Worm (Caenorhabditis elegans) whole organism, midembryonic: ENCODE results near the gene cdd-1.

Experiments used
- T22C8.4 ChIP-seq: fragments of 200-800 bp; sonication (Bioruptor generic); IDR thresholded peaks from 2 replicates; pipeline ENCODE4 v1.3.6; 2022; ENCODE audit warnings: missing genetic modification characterization, missing compliant biosample characterization
- cog-1 ChIP-seq: sonication (generic microtip); optimal IDR thresholded peaks from 2 replicates; lab custom pipeline; 2016; ENCODE audit warnings: missing genetic modification characterization, missing compliant biosample characterization
- flt-1 ChIP-seq: fragments of 200-800 bp; sonication (Bioruptor generic); IDR thresholded peaks from 2 replicates; pipeline ENCODE4 v1.3.6; 2022; ENCODE audit warnings: missing genetic modification characterization, missing compliant biosample characterization
- klf-2 ChIP-seq: fragments of 200-800 bp; sonication (Bioruptor generic); conservative IDR thresholded peaks from 2 replicates; pipeline ENCODE4 v1.3.6; 2022; ENCODE audit warnings: missing genetic modification reagents, missing genetic modification characterization, missing compliant biosample characterization
- med-1 ChIP-seq: sonication (generic microtip); optimal IDR thresholded peaks from 2 replicates; lab custom pipeline; 2017; ENCODE audit warnings: missing genetic modification characterization, mild to moderate bottlenecking, missing compliant biosample characterization, antibody characterized with exemption, missing genetic modification reagents; ENCODE audit not compliant: insufficient read depth
- ref-1 ChIP-seq: fragments of 200-800 bp; sonication (Bioruptor generic); conservative IDR thresholded peaks from 2 replicates; pipeline ENCODE4 v1.3.6; 2022; ENCODE audit warnings: missing genetic modification reagents, missing genetic modification characterization, missing compliant biosample characterization
- tab-1 ChIP-seq: fragments of 200-800 bp; sonication (Bioruptor generic); IDR thresholded peaks from 2 replicates; pipeline ENCODE4 v1.3.6; 2022; ENCODE audit warnings: missing genetic modification characterization, missing compliant biosample characterization
- ztf-23 ChIP-seq: fragments of 200-800 bp; sonication (Bioruptor generic); IDR thresholded peaks from 2 replicates; pipeline ENCODE4 v1.3.6; 2022; ENCODE audit warnings: missing genetic modification reagents, missing genetic modification characterization, missing compliant biosample characterization
- ztf-29 ChIP-seq: fragments of 200-800 bp; sonication (Bioruptor generic); IDR thresholded peaks from 2 replicates; pipeline ENCODE4 v1.3.6; 2022; ENCODE audit warnings: missing genetic modification reagents, missing genetic modification characterization, missing compliant biosample characterization

The cdd-1 gene

DNA sequence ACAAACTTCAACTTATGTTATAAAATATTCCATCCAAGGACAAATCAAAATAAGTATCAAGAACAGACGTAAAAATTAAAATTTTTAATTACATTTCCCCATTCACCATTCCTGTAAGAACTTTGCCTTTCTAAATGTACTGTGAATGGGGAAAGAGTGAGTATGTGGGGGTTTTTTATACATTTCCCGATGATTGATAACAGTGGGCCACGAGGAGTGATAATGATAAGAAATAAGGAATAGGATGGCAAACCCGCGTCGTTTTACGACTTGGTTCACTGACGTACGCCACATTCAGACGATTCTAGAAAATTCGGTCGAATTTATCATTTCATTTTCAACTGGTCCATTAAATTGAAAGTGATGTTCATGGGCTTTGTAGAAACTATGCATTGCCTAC, at the start of gene cdd-1:
cdd-1 (minus strand) TSS at position 151 of the 400 bp plus-strand sequence.
- TF ChIP-seq ztf-29, result no peak
- TF ChIP-seq med-1 (GFP tag; lab: Kevin White, UChicago), result no peak
- no peak for TF ChIP-seq klf-2 (GFP tag; lab: Robert Waterston, UW)
- TF ChIP-seq ztf-23 (GFP tag; lab: Robert Waterston, UW), result no peak
- TF ChIP-seq cog-1, result no peak
- TF ChIP-seq flt-1 (GFP tag; lab: Robert Waterston, UW), result no peak
- no peak for TF ChIP-seq tab-1 (GFP tag; lab: Robert Waterston, UW)
- no peak for TF ChIP-seq T22C8.4 (GFP tag; lab: Robert Waterston, UW)

DNA sequence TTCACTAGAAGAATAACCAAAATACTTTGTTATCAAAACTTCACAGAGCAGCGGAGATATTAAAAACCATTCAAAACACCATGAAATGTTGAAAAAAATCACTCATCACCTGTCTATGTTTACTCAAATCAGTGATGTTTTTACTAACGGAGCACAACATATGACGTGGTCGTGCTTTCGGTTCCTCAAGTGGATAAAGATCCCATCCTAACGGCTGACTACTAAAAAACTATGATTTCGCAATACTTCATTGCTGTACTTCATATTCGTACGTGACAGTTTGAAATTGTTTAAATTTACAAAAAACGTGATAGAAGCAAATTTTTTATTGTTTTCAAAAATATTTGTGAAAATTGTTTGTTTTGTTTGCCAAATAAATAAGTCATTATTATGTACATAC, 46.7 kb upstream of the cdd-1 start:
- no peak for TF ChIP-seq ztf-29
- no peak for TF ChIP-seq ref-1
- no peak for TF ChIP-seq med-1 (GFP tag; lab: Kevin White, UChicago)
- TF ChIP-seq ztf-23 (GFP tag; lab: Robert Waterston, UW), result no peak
- no peak for TF ChIP-seq klf-2 (GFP tag; lab: Robert Waterston, UW)
- no peak for TF ChIP-seq flt-1 (GFP tag; lab: Robert Waterston, UW)
- TF ChIP-seq T22C8.4 (GFP tag; lab: Robert Waterston, UW), result no peak
- no peak for TF ChIP-seq cog-1
- TF ChIP-seq tab-1 (GFP tag; lab: Robert Waterston, UW), result no peak

DNA sequence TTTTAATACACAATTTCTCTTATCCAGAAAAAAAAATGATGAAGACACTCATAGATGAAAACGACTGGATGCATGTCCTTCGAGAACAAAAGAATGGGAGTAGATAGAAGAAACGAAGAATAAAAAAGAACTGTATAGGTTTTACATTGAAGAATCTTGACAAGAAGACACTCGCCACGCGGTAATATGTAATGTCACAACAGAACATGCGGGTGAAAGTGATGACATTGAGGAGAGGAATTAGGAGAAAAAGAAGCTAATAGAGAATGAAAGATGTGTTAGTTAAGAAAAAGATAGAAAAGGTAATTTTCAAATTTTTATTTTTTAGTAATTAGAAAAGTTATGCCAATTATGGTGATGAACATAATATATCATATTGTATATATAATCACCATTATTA, 44.5 kb upstream of the cdd-1 start:
- TF ChIP-seq T22C8.4 (GFP tag; lab: Robert Waterston, UW), result no peak
- no peak for TF ChIP-seq ztf-29
- TF ChIP-seq klf-2 (GFP tag; lab: Robert Waterston, UW), result no peak
- no peak for TF ChIP-seq med-1 (GFP tag; lab: Kevin White, UChicago)
- no peak for TF ChIP-seq ztf-23 (GFP tag; lab: Robert Waterston, UW)
- TF ChIP-seq flt-1 (GFP tag; lab: Robert Waterston, UW), result no peak
- TF ChIP-seq tab-1 (GFP tag; lab: Robert Waterston, UW), result no peak
- TF ChIP-seq ref-1, result no peak
- TF ChIP-seq cog-1, result no peak

DNA sequence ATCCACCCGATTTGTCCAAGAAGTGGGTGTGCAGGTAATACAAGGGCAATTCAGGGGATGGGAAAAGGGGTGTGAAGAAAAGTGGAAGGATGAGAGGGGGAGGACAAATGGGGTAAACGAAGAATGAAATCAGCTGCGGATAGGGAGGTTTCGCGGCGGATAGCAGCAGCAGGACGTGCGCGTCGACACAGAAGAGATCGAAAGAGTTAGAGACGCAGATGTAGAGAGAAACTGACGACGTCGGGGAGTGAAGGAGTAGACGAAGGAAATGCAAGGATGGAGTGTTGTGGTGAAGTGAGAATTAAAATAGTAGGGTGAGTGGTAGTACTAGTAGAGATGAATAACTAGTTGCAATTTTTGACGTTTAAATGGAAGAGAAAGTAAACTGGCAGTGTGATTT, 41.3 kb upstream of the cdd-1 start, which contains the start of gene M60.6:
M60.6 (minus strand) TSS at position 166 of the 400 bp plus-strand sequence.
- no peak for TF ChIP-seq cog-1
- TF ChIP-seq med-1 (GFP tag; lab: Kevin White, UChicago), result no peak

DNA sequence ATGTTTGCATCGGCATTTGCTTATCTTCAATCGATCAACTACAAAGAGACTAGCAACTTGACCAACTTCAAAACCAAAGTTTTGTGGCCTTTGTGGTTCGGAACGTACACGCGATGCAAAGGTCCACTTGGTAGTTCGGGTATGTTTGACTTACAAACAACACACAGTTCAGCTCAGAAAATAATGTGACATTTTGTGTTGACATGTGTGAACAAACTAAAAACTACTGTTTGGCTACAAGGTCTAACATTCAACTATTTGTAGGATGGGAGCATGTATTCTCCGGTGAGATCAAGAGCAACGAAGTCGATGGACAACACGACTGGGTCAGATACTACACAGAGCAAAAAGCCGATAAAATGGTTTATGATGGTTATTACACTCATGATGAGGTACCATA, 36.1 kb upstream of the cdd-1 start:
- TF ChIP-seq klf-2 (GFP tag; lab: Robert Waterston, UW), result no peak
- TF ChIP-seq ztf-29, result no peak
- TF ChIP-seq med-1 (GFP tag; lab: Kevin White, UChicago), result no peak
- no peak for TF ChIP-seq flt-1 (GFP tag; lab: Robert Waterston, UW)

DNA sequence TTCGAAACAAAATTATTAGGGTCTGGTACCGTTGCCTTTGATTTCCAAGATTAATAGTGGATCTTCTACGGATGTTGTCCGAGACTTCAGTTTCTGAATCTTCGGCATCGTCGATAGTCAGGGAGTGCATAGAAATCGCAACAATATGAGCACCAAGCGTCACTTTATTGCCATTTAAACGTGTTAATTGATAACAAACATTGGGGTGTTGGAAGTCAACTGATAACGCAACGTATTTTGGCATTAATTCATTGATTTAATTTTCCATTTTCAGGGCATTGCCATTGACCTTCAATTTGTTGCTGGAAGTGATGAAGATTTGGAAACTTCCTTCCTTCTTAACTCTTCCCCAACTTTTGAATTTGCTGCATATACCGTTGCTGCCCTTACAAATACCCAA, 35.2 kb upstream of the cdd-1 start, which contains the start of gene kqt-2:
kqt-2 (minus strand) TSS at position 244 of the 400 bp plus-strand sequence.
- no peak for TF ChIP-seq tab-1 (GFP tag; lab: Robert Waterston, UW)
- no peak for TF ChIP-seq cog-1
- TF ChIP-seq T22C8.4 (GFP tag; lab: Robert Waterston, UW), result no peak
- TF ChIP-seq med-1 (GFP tag; lab: Kevin White, UChicago), result no peak
- no peak for TF ChIP-seq klf-2 (GFP tag; lab: Robert Waterston, UW)
- TF ChIP-seq ztf-29, result no peak
- TF ChIP-seq ref-1, result no peak
- TF ChIP-seq ztf-23 (GFP tag; lab: Robert Waterston, UW), result no peak
- TF ChIP-seq flt-1 (GFP tag; lab: Robert Waterston, UW), result no peak

DNA sequence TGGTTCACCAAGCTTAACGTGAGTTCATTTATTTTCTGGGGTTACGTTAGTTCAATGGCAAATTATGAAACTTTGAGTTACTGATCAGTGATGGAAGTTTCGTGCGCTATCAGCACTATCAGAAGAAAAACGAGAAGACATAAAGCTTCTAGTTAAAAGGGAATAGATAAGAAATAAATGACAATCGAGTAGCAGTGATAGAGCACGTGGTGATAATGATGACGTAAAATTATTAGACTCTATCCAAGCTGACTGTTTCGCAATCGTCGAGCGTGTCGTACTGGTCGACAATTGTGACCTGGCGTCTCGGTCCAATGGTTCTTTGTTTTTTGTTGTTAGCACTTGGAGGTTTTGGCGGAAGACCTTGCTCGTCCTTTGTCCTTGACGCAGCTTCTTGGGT, 32.2 kb upstream of the cdd-1 start:
- TF ChIP-seq med-1 (GFP tag; lab: Kevin White, UChicago), result no peak
- TF ChIP-seq cog-1, result no peak
- TF ChIP-seq klf-2 (GFP tag; lab: Robert Waterston, UW), result no peak
- no peak for TF ChIP-seq tab-1 (GFP tag; lab: Robert Waterston, UW)
- no peak for TF ChIP-seq ztf-29
- TF ChIP-seq flt-1 (GFP tag; lab: Robert Waterston, UW), result no peak

DNA sequence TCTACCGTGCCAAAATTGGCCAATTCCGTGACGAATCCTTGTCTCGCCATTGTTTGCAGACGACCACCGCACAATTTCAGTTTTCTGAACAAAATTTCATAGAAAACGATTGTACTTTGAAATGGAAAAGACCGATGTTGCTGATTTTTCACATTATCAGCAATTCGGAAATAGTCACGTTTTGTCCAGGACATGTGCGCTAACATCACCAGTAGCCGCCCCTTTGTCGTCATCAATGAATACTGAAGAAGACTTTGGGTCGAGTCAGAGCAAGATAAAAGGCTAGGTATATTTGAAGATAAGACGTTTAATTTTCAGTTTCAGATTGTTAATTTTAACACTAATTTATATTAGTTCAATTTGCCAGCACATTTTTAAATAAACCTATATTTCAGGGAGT, 31.0 kb upstream of the cdd-1 start, which contains the start of gene endu-2:
endu-2 (plus strand) TSS at position 396 of the 400 bp plus-strand sequence.
- TF ChIP-seq tab-1 (GFP tag; lab: Robert Waterston, UW) (no peak), ztf-23 (GFP tag; lab: Robert Waterston, UW) (no peak), med-1 (GFP tag; lab: Kevin White, UChicago) (no peak), flt-1 (GFP tag; lab: Robert Waterston, UW) (no peak), klf-2 (GFP tag; lab: Robert Waterston, UW) (no peak), ref-1 (no peak), ztf-29 (no peak), T22C8.4 (GFP tag; lab: Robert Waterston, UW) (no peak), cog-1 (no peak)

DNA sequence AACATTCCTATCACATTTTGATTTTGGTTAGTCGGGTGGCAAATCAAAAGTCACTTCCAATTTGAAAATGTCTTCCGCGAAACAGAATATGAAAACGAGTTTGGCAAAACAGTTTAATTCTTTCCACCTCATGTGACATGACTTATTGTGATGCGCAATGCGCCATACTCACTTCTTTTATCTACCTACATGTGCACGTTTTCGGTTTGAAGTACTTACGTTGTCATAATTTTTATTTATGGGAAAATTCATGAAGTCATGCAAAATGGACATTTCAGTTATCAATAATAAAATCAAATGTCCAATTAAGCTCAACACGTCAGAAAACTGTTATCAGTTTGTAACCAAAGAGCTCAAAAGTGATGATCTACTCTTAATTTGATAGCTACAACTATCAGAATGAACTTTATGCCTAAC, 27.7 kb upstream of the cdd-1 start:
- TF ChIP-seq med-1 (GFP tag; lab: Kevin White, UChicago) (no peak), ztf-23 (GFP tag; lab: Robert Waterston, UW) (no peak), ref-1 (no peak), flt-1 (GFP tag; lab: Robert Waterston, UW) (no peak), tab-1 (GFP tag; lab: Robert Waterston, UW) (no peak), T22C8.4 (GFP tag; lab: Robert Waterston, UW) (no peak), ztf-29 (no peak), klf-2 (GFP tag; lab: Robert Waterston, UW) (no peak), cog-1 (no peak)

DNA sequence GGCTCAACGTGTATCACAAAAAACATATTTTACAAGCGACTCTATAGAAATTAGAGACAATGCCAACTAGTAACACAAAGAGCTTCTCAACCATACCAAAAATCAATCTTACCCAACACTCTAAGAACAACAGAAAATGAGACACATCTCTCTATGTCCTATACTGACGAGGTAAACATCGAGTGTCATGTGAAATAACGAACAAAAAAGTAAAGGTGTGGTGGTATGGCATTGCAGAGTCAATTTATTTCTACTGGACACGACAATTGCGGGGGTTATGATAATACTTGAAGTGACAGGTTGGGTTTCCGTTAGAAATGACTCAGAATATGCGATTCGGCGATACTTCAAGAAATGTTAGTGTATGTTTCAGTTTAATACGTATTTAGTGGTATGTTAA, 25.6 kb upstream of the cdd-1 start:
- no peak for TF ChIP-seq ref-1
- TF ChIP-seq tab-1 (GFP tag; lab: Robert Waterston, UW), result no peak
- no peak for TF ChIP-seq ztf-29
- no peak for TF ChIP-seq cog-1
- TF ChIP-seq T22C8.4 (GFP tag; lab: Robert Waterston, UW), result no peak
- no peak for TF ChIP-seq med-1 (GFP tag; lab: Kevin White, UChicago)
- no peak for TF ChIP-seq klf-2 (GFP tag; lab: Robert Waterston, UW)
- TF ChIP-seq flt-1 (GFP tag; lab: Robert Waterston, UW), result no peak
- no peak for TF ChIP-seq ztf-23 (GFP tag; lab: Robert Waterston, UW)
